Fruit fly (Drosophila melanogaster) whole organism, embryonic: Measurements from ENCODE around the gene Tace.

Experiments used
- CG1024 ChIP-seq: fragments of 200-800 bp; sonication (Bioruptor generic); IDR thresholded peaks from 2 replicates; pipeline ENCODE4 v1.3.6; 2022; ENCODE audit warnings: missing biosample characterization, missing genetic modification characterization
- CG10543 ChIP-seq: fragments of 200-800 bp; sonication (Bioruptor generic); optimal IDR thresholded peaks from 3 replicates; lab custom pipeline; 2017; ENCODE audit warnings: missing biosample characterization, mild to moderate bottlenecking, missing genetic modification characterization, moderate library complexity
- CG10565 ChIP-seq: fragments of 200-800 bp; sonication (Bioruptor generic); optimal IDR thresholded peaks from 3 replicates; lab custom pipeline; 2016; ENCODE audit warnings: missing biosample characterization, mild to moderate bottlenecking, missing genetic modification characterization
- CG11504 ChIP-seq: fragments of 200-800 bp; sonication (Bioruptor generic); optimal IDR thresholded peaks from 3 replicates; lab custom pipeline; 2019; ENCODE audit warnings: missing biosample characterization, mild to moderate bottlenecking, missing genetic modification characterization, moderate library complexity
- CG12942 ChIP-seq: fragments of 200-800 bp; sonication (Bioruptor generic); optimal IDR thresholded peaks from 3 replicates; lab custom pipeline; 2016; ENCODE audit warnings: missing biosample characterization, missing genetic modification characterization
- CG13123 ChIP-seq: fragments of 200-800 bp; sonication (Bioruptor generic); optimal IDR thresholded peaks from 2 replicates; lab custom pipeline; 2016; ENCODE audit warnings: missing biosample characterization, missing genetic modification characterization
- CG13894 ChIP-seq: fragments of 200-800 bp; sonication (Bioruptor generic); optimal IDR thresholded peaks from 3 replicates; lab custom pipeline; 2018; ENCODE audit warnings: missing biosample characterization, mild to moderate bottlenecking, missing genetic modification characterization, moderate library complexity
- CG14441 ChIP-seq: fragments of 200-800 bp; sonication (Bioruptor generic); IDR thresholded peaks from 2 replicates; pipeline ENCODE4 v1.3.6; 2022; ENCODE audit warnings: missing biosample characterization, missing genetic modification characterization
- CG15601 ChIP-seq: fragments of 200-800 bp; sonication (Bioruptor generic); optimal IDR thresholded peaks from 3 replicates; lab custom pipeline; 2019; ENCODE audit warnings: missing biosample characterization, mild to moderate bottlenecking, missing genetic modification characterization, moderate library complexity
- CG6175 ChIP-seq: fragments of 200-800 bp; sonication (Bioruptor generic); IDR thresholded peaks from 3 replicates; pipeline ENCODE4 v1.3.6; 2022; ENCODE audit warnings: missing biosample characterization, missing genetic modification characterization
- CG7556 ChIP-seq: fragments of 200-800 bp; sonication (Bioruptor generic); optimal IDR thresholded peaks from 2 replicates; lab custom pipeline; 2017; ENCODE audit warnings: missing biosample characterization, mild to moderate bottlenecking, missing genetic modification characterization
- CG7928 ChIP-seq: fragments of 200-800 bp; sonication (Bioruptor generic); optimal IDR thresholded peaks from 2 replicates; lab custom pipeline; 2017; ENCODE audit warnings: missing biosample characterization, mild to moderate bottlenecking, missing genetic modification characterization
- CG9609 ChIP-seq: fragments of 200-800 bp; sonication (Bioruptor generic); optimal IDR thresholded peaks from 3 replicates; lab custom pipeline; 2016; ENCODE audit warnings: missing biosample characterization, missing genetic modification characterization
- CG9727 ChIP-seq: fragments of 200-800 bp; sonication (Bioruptor generic); optimal IDR thresholded peaks from 3 replicates; lab custom pipeline; 2017; ENCODE audit warnings: missing biosample characterization, mild to moderate bottlenecking, missing genetic modification characterization
- Dip2 ChIP-seq: fragments of 200-800 bp; sonication (Bioruptor generic); IDR thresholded peaks from 2 replicates; pipeline ENCODE4 v1.3.6; 2022; ENCODE audit warnings: missing biosample characterization, missing genetic modification characterization
- Dll ChIP-seq: fragments of 200-800 bp; sonication (Bioruptor generic); IDR thresholded peaks from 4 replicates; pipeline ENCODE4 v1.3.6; 2022; ENCODE audit warnings: missing biosample characterization, missing genetic modification characterization; ENCODE audit not compliant: partially characterized antibody
- Ets65A ChIP-seq: fragments of 200-800 bp; sonication (Bioruptor generic); peaks from one replicate; lab custom pipeline; 2016; ENCODE audit warnings: missing biosample characterization, missing genetic modification characterization
- Gug ChIP-seq: fragments of 200-800 bp; sonication (Bioruptor generic); IDR thresholded peaks from 4 replicates; pipeline ENCODE4 v1.3.6; 2022; ENCODE audit warnings: missing biosample characterization, missing genetic modification characterization
- H15 ChIP-seq: fragments of 200-800 bp; sonication (Bioruptor generic); IDR thresholded peaks from 3 replicates; pipeline ENCODE4 v1.3.6; 2022; ENCODE audit warnings: missing biosample characterization, missing genetic modification characterization
- HLH4C ChIP-seq: fragments of 200-800 bp; sonication (Bioruptor generic); IDR thresholded peaks from 3 replicates; pipeline ENCODE4 v1.3.6; 2022; ENCODE audit warnings: missing biosample characterization, missing genetic modification characterization; ENCODE audit not compliant: partially characterized antibody
- Hmx ChIP-seq: fragments of 200-800 bp; sonication (Bioruptor generic); optimal IDR thresholded peaks from 2 replicates; lab custom pipeline; 2016; ENCODE audit warnings: missing biosample characterization, missing genetic modification characterization
- Hsf ChIP-seq: fragments of 200-800 bp; sonication (Bioruptor generic); optimal IDR thresholded peaks from 3 replicates; lab custom pipeline; 2016; ENCODE audit warnings: missing biosample characterization, missing genetic modification characterization
- MESR4 ChIP-seq: fragments of 200-800 bp; sonication (Bioruptor generic); optimal IDR thresholded peaks from 2 replicates; lab custom pipeline; 2018; ENCODE audit warnings: missing biosample characterization, mild to moderate bottlenecking, missing genetic modification characterization, moderate library complexity
- Neu2 ChIP-seq: fragments of 200-800 bp; sonication (Bioruptor generic); optimal IDR thresholded peaks from 3 replicates; lab custom pipeline; 2016; ENCODE audit warnings: missing biosample characterization, missing genetic modification characterization, borderline replicate concordance
- Rx ChIP-seq: fragments of 200-800 bp; sonication (Bioruptor generic); IDR thresholded peaks from 2 replicates; pipeline ENCODE4 v1.3.6; 2022; ENCODE audit warnings: missing biosample characterization, missing genetic modification characterization
- Sin3A ChIP-seq: fragments of >200 bp; optimal IDR thresholded peaks from 2 replicates; lab custom pipeline; 2018
- Sry-δ ChIP-seq: fragments of 200-800 bp; sonication (Bioruptor generic); optimal IDR thresholded peaks from 2 replicates; lab custom pipeline; 2016; ENCODE audit warnings: missing biosample characterization, missing genetic modification characterization
- abd-A ChIP-seq: fragments of 200-800 bp; sonication (Bioruptor generic); optimal IDR thresholded peaks from 3 replicates; lab custom pipeline; 2019; ENCODE audit warnings: missing biosample characterization, mild to moderate bottlenecking, missing genetic modification characterization, moderate library complexity
- ap ChIP-seq: fragments of 200-800 bp; sonication (Bioruptor generic); IDR thresholded peaks from 2 replicates; pipeline ENCODE4 v1.3.6; 2022; ENCODE audit warnings: missing biosample characterization, missing genetic modification characterization
- ase ChIP-seq: fragments of 200-800 bp; sonication (Bioruptor generic); IDR thresholded peaks from 3 replicates; pipeline ENCODE4 v1.3.6; 2022; ENCODE audit warnings: missing biosample characterization, missing genetic modification characterization
- ash1 ChIP-seq: fragments of 200-800 bp; sonication (Bioruptor generic); optimal IDR thresholded peaks from 2 replicates; lab custom pipeline; 2018; ENCODE audit warnings: missing biosample characterization, mild to moderate bottlenecking, missing genetic modification characterization
- bigmax ChIP-seq: fragments of 200-800 bp; sonication (Bioruptor generic); optimal IDR thresholded peaks from 2 replicates; lab custom pipeline; 2018; ENCODE audit warnings: missing biosample characterization, mild to moderate bottlenecking, missing genetic modification characterization
- cas ChIP-seq: fragments of 200-800 bp; sonication (Bioruptor generic); IDR thresholded peaks from 2 replicates; pipeline ENCODE4 v1.3.6; 2022; ENCODE audit warnings: missing biosample characterization, missing genetic modification characterization
- caup ChIP-seq: fragments of 200-800 bp; sonication (Bioruptor generic); optimal IDR thresholded peaks from 3 replicates; lab custom pipeline; 2017; ENCODE audit warnings: missing biosample characterization, mild to moderate bottlenecking, missing genetic modification characterization, moderate library complexity; ENCODE audit not compliant: severe bottlenecking
- gcm ChIP-seq: fragments of 200-800 bp; sonication (Bioruptor generic); optimal IDR thresholded peaks from 2 replicates; lab custom pipeline; 2019; ENCODE audit warnings: missing biosample characterization, mild to moderate bottlenecking, missing genetic modification characterization, moderate library complexity
- hkb ChIP-seq, 2 experiments: fragments of 200-800 bp in 1 of 2; fragments of >200 bp in 1 of 2; sonication (Bioruptor generic) in 1 of 2; IDR thresholded peaks in 1 of 2; optimal IDR thresholded peaks in 1 of 2; 2 replicates each; pipeline versions ENCODE4 v1.3.6 to Lab custom; 2017 to 2022; ENCODE audit warnings: missing biosample characterization in 1 of 2, missing genetic modification characterization in 1 of 2
- jumu ChIP-seq: fragments of 200-800 bp; sonication (Bioruptor generic); optimal IDR thresholded peaks from 3 replicates; lab custom pipeline; 2016; ENCODE audit warnings: missing biosample characterization, missing genetic modification characterization
- lov ChIP-seq, 2 experiments: fragments of 200-800 bp in 1 of 2; fragments of >200 bp in 1 of 2; sonication (Bioruptor generic) in 1 of 2; IDR thresholded peaks in 1 of 2; optimal IDR thresholded peaks in 1 of 2; 2 replicates in 1 of 2; 3 replicates in 1 of 2; pipeline versions ENCODE4 v1.3.6 to Lab custom; 2017 to 2022; ENCODE audit warnings: missing biosample characterization in 1 of 2, missing genetic modification characterization in 1 of 2
- nau ChIP-seq: fragments of 200-800 bp; sonication (Bioruptor generic); optimal IDR thresholded peaks from 3 replicates; lab custom pipeline; 2017; ENCODE audit warnings: missing biosample characterization, mild to moderate bottlenecking, missing genetic modification characterization, missing genetic modification reagents
- p53 ChIP-seq: fragments of 200-800 bp; sonication (Bioruptor generic); optimal IDR thresholded peaks from 2 replicates; lab custom pipeline; 2016; ENCODE audit warnings: missing biosample characterization, missing genetic modification characterization
- pho ChIP-seq: fragments of 200-800 bp; sonication (Bioruptor generic); optimal IDR thresholded peaks from 2 replicates; lab custom pipeline; 2016; ENCODE audit warnings: missing biosample characterization, missing genetic modification characterization
- prd ChIP-seq, 3 experiments: fragments of >200 bp in 2 of 3; fragments of 200-800 bp in 1 of 3; sonication (Bioruptor generic) in 1 of 3; optimal IDR thresholded peaks in 2 of 3; IDR thresholded peaks in 1 of 3; 2 replicates in 2 of 3; 3 replicates in 1 of 3; pipeline versions ENCODE4 v1.3.6 to Lab custom; 2017 to 2022; ENCODE audit warnings: missing biosample characterization in 1 of 3, missing genetic modification characterization in 1 of 3
- pzg ChIP-seq: fragments of 200-800 bp; sonication (Bioruptor generic); optimal IDR thresholded peaks from 3 replicates; lab custom pipeline; 2018; ENCODE audit warnings: missing biosample characterization, mild to moderate bottlenecking, missing genetic modification characterization, moderate library complexity
- tll ChIP-seq, 2 experiments: fragments of 200-800 bp in 1 of 2; fragments of >200 bp in 1 of 2; sonication (Bioruptor generic) in 1 of 2; optimal IDR thresholded peaks; 2 replicates each; lab custom pipeline; 2017 to 2019; ENCODE audit warnings: missing biosample characterization in 2 of 2, missing genetic modification characterization in 2 of 2, mild to moderate bottlenecking in 1 of 2, moderate library complexity in 1 of 2
- unc-4 ChIP-seq: fragments of 200-800 bp; sonication (Bioruptor generic); IDR thresholded peaks from 2 replicates; pipeline ENCODE4 v1.3.6; 2022; ENCODE audit warnings: missing biosample characterization, missing genetic modification characterization; ENCODE audit not compliant: partially characterized antibody
- zf30C ChIP-seq: fragments of 200-800 bp; sonication (Bioruptor generic); optimal IDR thresholded peaks from 3 replicates; lab custom pipeline; 2018; ENCODE audit warnings: missing biosample characterization, mild to moderate bottlenecking, missing genetic modification characterization
- zfh1 ChIP-seq: fragments of 200-800 bp; sonication (Bioruptor generic); IDR thresholded peaks from 3 replicates; pipeline ENCODE4 v1.3.6; 2022; ENCODE audit warnings: missing biosample characterization, missing genetic modification characterization

Tace gene

DNA sequence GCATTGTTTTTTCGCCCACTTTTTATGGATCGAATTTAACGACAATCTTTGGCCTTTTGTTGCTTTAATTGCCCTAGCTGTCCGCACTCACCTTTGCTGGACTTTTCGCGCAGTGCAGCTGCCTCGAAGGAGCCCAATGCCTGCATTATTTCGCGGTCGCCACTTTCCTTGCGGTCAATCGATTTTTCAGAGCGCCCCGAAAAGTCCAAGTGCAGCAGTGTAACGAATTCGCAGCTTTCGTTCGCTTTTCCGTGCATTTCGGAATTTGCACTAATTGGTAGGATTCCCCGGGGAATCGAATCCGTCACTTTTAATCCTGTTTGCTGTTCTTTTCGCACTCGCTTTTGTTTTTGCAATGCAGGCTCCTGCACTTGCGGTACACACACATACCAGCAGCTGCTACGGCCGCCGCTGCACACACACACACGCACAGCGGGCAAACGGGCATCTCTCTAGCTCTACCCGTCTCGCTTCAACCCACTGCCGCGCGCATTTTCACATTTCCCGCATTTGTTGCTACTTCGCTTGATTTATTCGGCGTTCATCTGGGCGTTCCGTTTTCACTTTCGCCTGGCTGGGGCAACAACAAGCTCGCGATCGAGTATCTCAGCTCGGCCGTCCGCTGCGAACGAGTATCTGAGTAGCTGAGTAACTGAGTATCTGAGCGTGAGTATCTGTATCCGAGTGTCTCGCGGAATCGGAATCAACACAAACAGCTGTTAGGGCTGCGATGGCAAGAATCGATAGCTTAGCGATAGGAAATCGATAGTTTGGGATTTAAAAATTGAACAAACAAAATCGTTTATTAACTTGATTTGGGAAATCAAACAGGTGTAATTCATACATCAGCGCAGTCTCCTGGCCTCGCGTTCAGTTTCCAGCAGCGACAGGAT is 21.5 kb downstream of the Tace start, which contains the start of gene Mgat2 (continued):
- TF ChIP-seq abd-A (tag; lab: Kevin White, UChicago) (peak; percentile 96), ap (no peak), CG7556 (GFP tag; lab: Kevin White, UChicago) (no peak), CG12942 (GFP tag; lab: Kevin White, UChicago) (no peak), ase (GFP tag; lab: Robert Waterston, UW) (no peak), pho (GFP tag; lab: Kevin White, UChicago) (no peak), ash1 (GFP tag; lab: Kevin White, UChicago) (peak; percentile 62), Rx (GFP tag; lab: Robert Waterston, UW) (0 out of 2 replicates have a peak, but pooled peaks have one; percentile 20), bigmax (peak; percentile 15), zfh1 (GFP tag; lab: Robert Waterston, UW) (0 out of 3 replicates have a peak, but pooled peaks have one; percentile 33), tll (GFP tag; optimal IDR thresholded peaks at IDR 0.05; lab: Kevin White, UChicago) (peak in 1 of 2 experiments; percentile 45), Hsf (no peak), prd (optimal IDR thresholded peaks at IDR 0.05; lab: Kevin White, UChicago) (no peak), prd (GFP tag; IDR thresholded peaks at IDR 0.05; lab: Robert Waterston, UW) (no peak), CG13123 (GFP tag; lab: Kevin White, UChicago) (no peak), Neu2 (GFP tag; lab: Kevin White, UChicago) (no peak), CG6175 (GFP tag; lab: Robert Waterston, UW) (peak; percentile 82; the same call in 2 of the 3 replicates), CG9609 (GFP tag; lab: Kevin White, UChicago) (no peak), nau (no peak), pzg (peak; percentile 24), CG1024 (GFP tag; lab: Robert Waterston, UW) (no peak; the same call in 1 of the 2 replicates), CG10565 (GFP tag; lab: Kevin White, UChicago) (no peak), CG9727 (peak; percentile 38), caup (GFP tag; lab: Kevin White, UChicago) (no peak), hkb (optimal IDR thresholded peaks at IDR 0.05; lab: Kevin White, UChicago) (no peak), hkb (GFP tag; IDR thresholded peaks at IDR 0.05; lab: Robert Waterston, UW) (peak; percentile 60; the same call in 1 of the 2 replicates), Gug (GFP tag; lab: Robert Waterston, UW) (no peak), Dip2 (GFP tag; lab: Robert Waterston, UW) (no peak), CG15601 (peak; percentile 71), cas (no peak), Sin3A (no peak), HLH4C (GFP tag; lab: Robert Waterston, UW) (peak; percentile 80), lov (optimal IDR thresholded peaks at IDR 0.05; lab: Kevin White, UChicago) (no peak), lov (GFP tag; IDR thresholded peaks at IDR 0.05; lab: Robert Waterston, UW) (0 out of 3 replicates have a peak, but pooled peaks have one; percentile 29), zf30C (no peak), Dll (GFP tag; lab: Robert Waterston, UW) (peak; percentile 96), H15 (GFP tag; lab: Robert Waterston, UW) (no peak), Hmx (GFP tag; lab: Kevin White, UChicago) (no peak), MESR4 (peak; percentile 81), CG10543 (peak; percentile 77), CG14441 (GFP tag; lab: Robert Waterston, UW) (no peak), jumu (GFP tag; lab: Kevin White, UChicago) (no peak), CG13894 (tag; lab: Kevin White, UChicago) (peak; percentile 48), gcm (GFP tag; lab: Kevin White, UChicago) (peak; percentile 97), unc-4 (peak; percentile 91), Ets65A (GFP tag; lab: Kevin White, UChicago) (peak; percentile 87), CG11504 (tag; lab: Kevin White, UChicago) (no peak), CG7928 (GFP tag; lab: Kevin White, UChicago) (no peak), p53 (no peak), Sry-δ (no peak)
